Worm (Caenorhabditis elegans) whole organism, young adult: ENCODE measurements around the gene Y7A5A.20.

ENCODE experiments used
- B0019.2 ChIP-seq: fragments of 200-800 bp; sonication (Bioruptor generic); conservative IDR thresholded peaks from 2 replicates; pipeline ENCODE4 v1.3.6; 2022; ENCODE audit warnings: missing genetic modification reagents, missing genetic modification characterization, missing compliant biosample characterization
- C06A6.2 ChIP-seq: fragments of 200-800 bp; sonication (Bioruptor generic); conservative IDR thresholded peaks from 2 replicates; pipeline ENCODE4 v1.3.6; 2022; ENCODE audit warnings: missing genetic modification characterization, missing compliant biosample characterization
- Y53F4B.3 ChIP-seq: fragments of 200-800 bp; sonication (Bioruptor generic); IDR thresholded peaks from 2 replicates; pipeline ENCODE4 v1.3.6; 2022; ENCODE audit warnings: missing genetic modification reagents, missing genetic modification characterization, missing compliant biosample characterization
- die-1 ChIP-seq: sonication (generic microtip); optimal IDR thresholded peaks from 2 replicates; lab custom pipeline; 2016; ENCODE audit warnings: missing genotype, mild to moderate bottlenecking, missing genetic modification characterization, missing compliant biosample characterization
- dpl-1 ChIP-seq: fragments of 150-350 bp; optimal IDR thresholded peaks from 2 replicates; lab custom pipeline; 2014; ENCODE audit warnings: missing biosample characterization, missing genetic modification reagents, missing genetic modification characterization
- ets-4 ChIP-seq: fragments of 200-800 bp; sonication (Bioruptor generic); optimal IDR thresholded peaks from 2 replicates; lab custom pipeline; 2018; ENCODE audit warnings: mild to moderate bottlenecking, missing genetic modification characterization, missing compliant biosample characterization
- rec-8 ChIP-seq, 2 experiments: sonication (generic microtip); optimal IDR thresholded peaks; 2 replicates each; lab custom pipeline; 2016; ENCODE audit warnings: mild to moderate bottlenecking in 2 of 2, missing genetic modification characterization in 2 of 2, missing genetic modification reagents in 2 of 2, missing genotype in 2 of 2, missing biosample characterization in 1 of 2, missing compliant biosample characterization in 1 of 2, moderate library complexity in 1 of 2
- rpc-1 ChIP-seq, 2 experiments: fragments of 150-350 bp in 1 of 2; sonication (generic microtip) in 1 of 2; optimal IDR thresholded peaks; 2 replicates each; lab custom pipeline; 2014 to 2018; ENCODE audit warnings: missing biosample characterization in 1 of 2, missing genetic modification characterization in 1 of 2, missing genetic modification reagents in 1 of 2, missing genotype in 1 of 2
- snpc-4 ChIP-seq, 5 experiments: fragments of 150-350 bp in 1 of 5; sonication (generic microtip) in 4 of 5; optimal IDR thresholded peaks; 2 replicates each; lab custom pipeline; 2014 to 2018; ENCODE audit warnings: missing genetic modification characterization in 5 of 5, missing biosample characterization in 3 of 5, antibody characterized with exemption in 2 of 5, mild to moderate bottlenecking in 2 of 5, missing compliant biosample characterization in 2 of 5, missing genotype in 2 of 5, moderate library complexity in 2 of 5, missing genetic modification reagents in 1 of 5
- unc-130 ChIP-seq: sonication (generic microtip); optimal IDR thresholded peaks from 2 replicates; lab custom pipeline; 2016; ENCODE audit warnings: missing genetic modification reagents, missing genetic modification characterization, missing compliant biosample characterization
- ztf-18 ChIP-seq: sonication (generic microtip); optimal IDR thresholded peaks from 2 replicates; lab custom pipeline; 2016; ENCODE audit warnings: missing genotype, mild to moderate bottlenecking, missing genetic modification characterization, missing compliant biosample characterization
- ztf-22 ChIP-seq: fragments of 200-800 bp; sonication (Bioruptor generic); optimal IDR thresholded peaks from 2 replicates; lab custom pipeline; 2018; ENCODE audit warnings: mild to moderate bottlenecking, missing genetic modification characterization, moderate library complexity, missing compliant biosample characterization
- ztf-26 ChIP-seq: sonication (generic microtip); optimal IDR thresholded peaks from 2 replicates; lab custom pipeline; 2017; ENCODE audit warnings: missing genetic modification characterization, missing compliant biosample characterization

DNA sequence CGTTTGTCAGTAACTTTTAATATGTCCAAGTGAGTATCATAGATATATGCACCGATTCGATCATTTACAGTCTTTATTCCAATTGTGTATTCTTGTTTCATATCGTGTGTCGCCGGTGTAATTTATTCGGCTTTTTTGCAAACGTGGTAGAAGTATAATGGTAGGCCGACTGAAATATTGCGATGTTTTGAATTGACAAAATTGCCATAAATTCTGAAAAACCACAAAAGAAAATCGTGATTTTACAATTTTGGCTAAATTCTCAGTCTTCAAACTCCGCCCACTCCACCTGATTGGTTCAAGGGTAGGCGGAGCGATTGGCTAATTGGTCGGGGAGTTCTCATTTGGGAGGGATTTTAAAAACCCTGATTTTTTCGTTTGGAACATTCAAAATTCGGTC, 43.6 kb upstream of the Y7A5A.20 start, which contains the start of gene Y7A5A.3:
- no peak for TF ChIP-seq ets-4
- no peak for TF ChIP-seq rpc-1 (optimal IDR thresholded peaks at IDR 0.05; lab: Kevin White, UChicago)
- no peak for TF ChIP-seq rpc-1 (tag; optimal IDR thresholded peaks at IDR 0.05; lab: Kevin White, UChicago)
- TF ChIP-seq die-1 (tag; lab: Kevin White, UChicago) = no peak
- no peak for TF ChIP-seq unc-130 (GFP tag; lab: Kevin White, UChicago)
- TF ChIP-seq C06A6.2 (GFP tag; lab: Robert Waterston, UW) = no peak
- TF ChIP-seq Y53F4B.3 = no peak
- TF ChIP-seq B0019.2 (GFP tag; lab: Robert Waterston, UW) = no peak
- no peak for TF ChIP-seq snpc-4 (GFP tag; optimal IDR thresholded peaks at IDR 0.05; lab: Kevin White, UChicago)
- TF ChIP-seq snpc-4 (tag; optimal IDR thresholded peaks at IDR 0.05; lab: Kevin White, UChicago) = no peak
- no peak for TF ChIP-seq rec-8 (tag; optimal IDR thresholded peaks at IDR 0.05; lab: Kevin White, UChicago)
- no peak for TF ChIP-seq ztf-18 (tag; lab: Kevin White, UChicago)
- TF ChIP-seq ztf-26 (tag; lab: Kevin White, UChicago) = no peak
- TF ChIP-seq ztf-22 = no peak
- no peak for TF ChIP-seq dpl-1
